Worm (Caenorhabditis elegans) whole organism, L3 larva: Measurements from ENCODE around the gene C45G9.5.

Experiments
- aly-2 ChIP-seq: fragments of 150-350 bp; optimal IDR thresholded peaks from 2 replicates; lab custom pipeline; 2014; ENCODE audit warnings: missing biosample characterization, missing genetic modification characterization
- ama-1 ChIP-seq: fragments of 150-350 bp; optimal IDR thresholded peaks from 2 replicates; lab custom pipeline; 2018
- elt-2 ChIP-seq: sonication (generic microtip); optimal IDR thresholded peaks from 2 replicates; lab custom pipeline; 2016; ENCODE audit warnings: missing genetic modification reagents, mild to moderate bottlenecking, missing genetic modification characterization, missing compliant biosample characterization
- eor-1 ChIP-seq, 2 experiments: fragments of 150-350 bp; optimal IDR thresholded peaks; 2 replicates each; lab custom pipeline; 2014 to 2018; ENCODE audit warnings: missing biosample characterization in 2 of 2, missing genetic modification characterization in 2 of 2
- nhr-76 ChIP-seq: fragments of 150-350 bp; sonication (generic microtip); optimal IDR thresholded peaks from 5 replicates; lab custom pipeline; 2014; ENCODE audit warnings: missing biosample characterization, missing genetic modification characterization
- nhr-77 ChIP-seq: fragments of 150-350 bp; optimal IDR thresholded peaks from 2 replicates; lab custom pipeline; 2014; ENCODE audit warnings: missing biosample characterization, missing genetic modification characterization
- unc-62 ChIP-seq: fragments of 150-350 bp; sonication (generic microtip); optimal IDR thresholded peaks from 4 replicates; lab custom pipeline; 2014; ENCODE audit warnings: missing biosample characterization, missing genetic modification reagents, missing genetic modification characterization
- ztf-11 ChIP-seq: fragments of 150-350 bp; optimal IDR thresholded peaks from 2 replicates; lab custom pipeline; 2014; ENCODE audit warnings: missing biosample characterization, missing genetic modification characterization

DNA sequence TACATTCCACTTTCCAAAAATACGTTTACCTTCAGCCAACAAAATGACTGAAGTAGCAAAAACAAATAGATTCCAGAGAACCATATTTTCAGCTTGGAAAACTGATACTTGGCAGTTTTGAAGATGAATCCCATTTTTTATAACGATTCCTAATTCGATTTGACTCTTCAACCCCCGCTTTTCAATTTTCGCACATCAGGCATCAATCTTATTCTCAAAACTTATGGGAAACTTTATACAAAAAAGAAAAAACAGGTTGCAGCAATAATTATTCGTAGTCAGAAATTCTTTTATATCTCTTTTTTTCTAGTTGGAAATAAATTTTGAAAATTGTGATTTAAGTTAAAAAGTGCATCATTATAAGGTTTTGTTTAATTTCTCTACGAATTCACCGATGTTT lies 13.9 kb downstream of the C45G9.5 start, which contains the start of gene C45G9.10:
- TF ChIP-seq eor-1 (tag; optimal IDR thresholded peaks at IDR 0.05; lab: Kevin White, UChicago), result no peak
- no peak for TF ChIP-seq nhr-77 (tag; lab: Kevin White, UChicago)
- TF ChIP-seq ama-1, result no peak
- TF ChIP-seq unc-62 (GFP tag; lab: Kevin White, UChicago), result no peak
- TF ChIP-seq ztf-11 (tag; lab: Kevin White, UChicago), result no peak
- TF ChIP-seq aly-2 (tag; lab: Kevin White, UChicago), result no peak
- TF ChIP-seq nhr-76 (tag; lab: Kevin White, UChicago), result no peak
- no peak for TF ChIP-seq elt-2
